Worm (Caenorhabditis elegans) whole organism, mixed stage, embryonic: ENCODE results near the gene kin-24.

Experiments
- blmp-1 ChIP-seq: fragments of 150-350 bp; optimal IDR thresholded peaks from 2 replicates; lab custom pipeline; 2014; ENCODE audit warnings: missing biosample characterization, missing genetic modification characterization
- elt-1 ChIP-seq: sonication (generic microtip); optimal IDR thresholded peaks from 2 replicates; lab custom pipeline; 2017; ENCODE audit warnings: missing genetic modification characterization, mild to moderate bottlenecking, missing compliant biosample characterization, antibody characterized with exemption, moderate library complexity, borderline replicate concordance; ENCODE audit not compliant: insufficient read depth
- flh-1 ChIP-seq: fragments of 200-800 bp; sonication (Bioruptor generic); optimal IDR thresholded peaks from 2 replicates; lab custom pipeline; 2018; ENCODE audit warnings: mild to moderate bottlenecking, missing genetic modification characterization, moderate library complexity, missing compliant biosample characterization
- lin-13 ChIP-seq: fragments of 150-350 bp; optimal IDR thresholded peaks from 2 replicates; lab custom pipeline; 2014; ENCODE audit warnings: missing biosample characterization, missing genetic modification characterization
- mab-5 ChIP-seq: fragments of 150-350 bp; optimal IDR thresholded peaks from 2 replicates; lab custom pipeline; 2014; ENCODE audit warnings: missing biosample characterization, missing genetic modification characterization
- nhr-237 ChIP-seq: fragments of 150-350 bp; optimal IDR thresholded peaks from 2 replicates; lab custom pipeline; 2014; ENCODE audit warnings: missing biosample characterization, missing genetic modification characterization
- nhr-76 ChIP-seq: sonication (generic microtip); optimal IDR thresholded peaks from 2 replicates; lab custom pipeline; 2017; ENCODE audit warnings: missing biosample characterization, missing genetic modification characterization
- pha-4 ChIP-seq: fragments of 150-350 bp; optimal IDR thresholded peaks from 2 replicates; lab custom pipeline; 2018; ENCODE audit warnings: missing biosample characterization, missing genetic modification reagents, missing genetic modification characterization
- sem-2 ChIP-seq: fragments of 200-800 bp; sonication (Bioruptor generic); optimal IDR thresholded peaks from 2 replicates; lab custom pipeline; 2018; ENCODE audit warnings: mild to moderate bottlenecking, missing genetic modification characterization, missing compliant biosample characterization
- snpc-4 ChIP-seq: fragments of 150-350 bp; optimal IDR thresholded peaks from 2 replicates; lab custom pipeline; 2014; ENCODE audit warnings: missing biosample characterization, missing genetic modification characterization
- tbx-8 ChIP-seq: fragments of 200-800 bp; sonication (Bioruptor generic); optimal IDR thresholded peaks from 2 replicates; lab custom pipeline; 2018; ENCODE audit warnings: mild to moderate bottlenecking, missing genetic modification characterization, moderate library complexity, missing compliant biosample characterization
- unc-62 ChIP-seq: fragments of 150-350 bp; optimal IDR thresholded peaks from 2 replicates; lab custom pipeline; 2014; ENCODE audit warnings: missing biosample characterization, missing genetic modification reagents, missing genetic modification characterization
- zip-8 ChIP-seq: fragments of 150-350 bp; optimal IDR thresholded peaks from 2 replicates; lab custom pipeline; 2014; ENCODE audit warnings: missing biosample characterization, missing genetic modification characterization
- ztf-11 ChIP-seq: fragments of 150-350 bp; optimal IDR thresholded peaks from 2 replicates; lab custom pipeline; 2014; ENCODE audit warnings: missing biosample characterization, missing genetic modification characterization

ce11 chrIV:9789496-9789895, 51.4 kb downstream of the kin-24 start, which contains the start of gene T13F2.4:
- TF ChIP-seq mab-5 (tag; lab: Kevin White, UChicago) (no peak), blmp-1 (no peak), pha-4 (tag; lab: Kevin White, UChicago) (no peak), nhr-76 (tag; lab: Kevin White, UChicago) (no peak), elt-1 (tag; lab: Kevin White, UChicago) (no peak), tbx-8 (GFP tag; lab: Kevin White, UChicago) (no peak), snpc-4 (no peak), lin-13 (tag; lab: Kevin White, UChicago) (no peak), nhr-237 (no peak), ztf-11 (tag; lab: Kevin White, UChicago) (no peak), unc-62 (GFP tag; lab: Kevin White, UChicago) (no peak), flh-1 (GFP tag; lab: Kevin White, UChicago) (no peak), zip-8 (no peak), sem-2 (no peak)
